Worm (Caenorhabditis elegans) whole organism, L2 larva: ENCODE results near the gene F26F12.3.

ENCODE experiments used
- aly-2 ChIP-seq: fragments of 150-350 bp; optimal IDR thresholded peaks from 2 replicates; lab custom pipeline; 2014; ENCODE audit warnings: missing biosample characterization, missing genetic modification characterization
- ama-1 ChIP-seq: fragments of 150-350 bp; optimal IDR thresholded peaks from 2 replicates; lab custom pipeline; 2018; ENCODE audit warnings: inconsistent platforms
- unc-62 ChIP-seq: fragments of 150-350 bp; optimal IDR thresholded peaks from 2 replicates; lab custom pipeline; 2014; ENCODE audit warnings: missing biosample characterization, missing genetic modification reagents, missing genetic modification characterization

DNA sequence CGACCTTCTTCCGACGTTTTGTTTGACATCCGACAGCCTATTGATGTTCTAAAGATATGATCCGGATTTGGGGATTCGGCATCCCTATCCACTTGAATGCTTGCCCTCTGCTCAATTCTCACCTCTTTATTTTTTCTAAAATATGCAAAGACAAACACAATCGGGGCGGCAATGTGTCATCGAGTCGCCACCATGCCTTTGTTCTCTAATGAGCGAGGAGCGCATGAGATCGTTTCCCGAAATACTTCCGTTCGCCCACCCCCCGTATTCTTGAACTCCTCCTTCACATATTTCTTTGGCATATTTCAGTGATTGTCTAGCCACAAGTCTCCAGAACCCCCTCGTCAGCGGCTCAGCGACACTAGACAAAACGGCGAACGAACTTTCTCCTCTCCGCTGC is 46.1 kb downstream of the F26F12.3 start, which contains the start of gene cyn-17:
- TF ChIP-seq ama-1 (lab: Kevin White, UChicago) (no peak), unc-62 (GFP tag; lab: Kevin White, UChicago) (no peak), aly-2 (tag; lab: Kevin White, UChicago) (no peak)
